Fruit fly (Drosophila melanogaster) whole organism, embryonic: ENCODE results near the gene Ist1.

Experiments used
- Abd-B ChIP-seq: fragments of 200-800 bp; sonication (Bioruptor generic); optimal IDR thresholded peaks from 2 replicates; lab custom pipeline; 2018; ENCODE audit warnings: missing biosample characterization, mild to moderate bottlenecking, missing genetic modification characterization, moderate library complexity
- CG10209 ChIP-seq: fragments of 200-800 bp; sonication (Bioruptor generic); optimal IDR thresholded peaks from 3 replicates; lab custom pipeline; 2017; ENCODE audit warnings: missing biosample characterization, mild to moderate bottlenecking, missing genetic modification characterization, missing genetic modification reagents
- CG10267 ChIP-seq: fragments of 200-800 bp; sonication (Bioruptor generic); optimal IDR thresholded peaks from 2 replicates; lab custom pipeline; 2018; ENCODE audit warnings: missing biosample characterization, mild to moderate bottlenecking, missing genetic modification characterization, moderate library complexity
- CG11723 ChIP-seq: fragments of 200-800 bp; sonication (Bioruptor generic); optimal IDR thresholded peaks from 2 replicates; lab custom pipeline; 2017; ENCODE audit warnings: missing biosample characterization, mild to moderate bottlenecking, missing genetic modification characterization
- CG12391 ChIP-seq: fragments of 200-800 bp; sonication (Bioruptor generic); optimal IDR thresholded peaks from 3 replicates; lab custom pipeline; 2018; ENCODE audit warnings: missing biosample characterization, mild to moderate bottlenecking, missing genetic modification characterization, moderate library complexity
- CG12659 ChIP-seq: fragments of 200-800 bp; sonication (Bioruptor generic); optimal IDR thresholded peaks from 3 replicates; lab custom pipeline; 2017; ENCODE audit warnings: mild to moderate bottlenecking, missing biosample characterization, missing genetic modification reagents, missing genetic modification characterization
- CG13424 ChIP-seq: fragments of 200-800 bp; sonication (Bioruptor generic); optimal IDR thresholded peaks from 2 replicates; lab custom pipeline; 2019; ENCODE audit warnings: missing biosample characterization, mild to moderate bottlenecking, missing genetic modification characterization, moderate library complexity
- CG13775 ChIP-seq: fragments of 200-800 bp; sonication (Bioruptor generic); optimal IDR thresholded peaks from 3 replicates; lab custom pipeline; 2017; ENCODE audit warnings: missing biosample characterization, mild to moderate bottlenecking, missing genetic modification characterization
- CG14050 ChIP-seq: fragments of 200-800 bp; sonication (Bioruptor generic); IDR thresholded peaks from 3 replicates; pipeline ENCODE4 v1.3.6; 2022; ENCODE audit warnings: missing biosample characterization, missing genetic modification characterization
- CG15269 ChIP-seq: fragments of 200-800 bp; sonication (Bioruptor generic); optimal IDR thresholded peaks from 2 replicates; lab custom pipeline; 2018; ENCODE audit warnings: missing biosample characterization, mild to moderate bottlenecking, missing genetic modification characterization, moderate library complexity
- CG1602 ChIP-seq: fragments of 200-800 bp; sonication (Bioruptor generic); optimal IDR thresholded peaks from 3 replicates; lab custom pipeline; 2016; ENCODE audit warnings: missing biosample characterization, missing genetic modification characterization
- CG16815 ChIP-seq: fragments of 200-800 bp; sonication (Bioruptor generic); optimal IDR thresholded peaks from 3 replicates; lab custom pipeline; 2017; ENCODE audit warnings: missing biosample characterization, mild to moderate bottlenecking, missing genetic modification characterization
- CG17328 ChIP-seq: fragments of 200-800 bp; sonication (Bioruptor generic); IDR thresholded peaks from 2 replicates; pipeline ENCODE4 v1.3.6; 2022; ENCODE audit warnings: missing biosample characterization, missing genetic modification characterization
- CG17359 ChIP-seq: fragments of 200-800 bp; sonication (Bioruptor generic); optimal IDR thresholded peaks from 3 replicates; lab custom pipeline; 2018; ENCODE audit warnings: missing biosample characterization, mild to moderate bottlenecking, missing genetic modification characterization, moderate library complexity
- CG17361 ChIP-seq: fragments of 200-800 bp; sonication (Bioruptor generic); IDR thresholded peaks from 3 replicates; pipeline ENCODE4 v1.3.6; 2022; ENCODE audit warnings: missing biosample characterization, missing genetic modification characterization
- CG18599 ChIP-seq: fragments of 200-800 bp; sonication (Bioruptor generic); optimal IDR thresholded peaks from 3 replicates; lab custom pipeline; 2017; ENCODE audit warnings: missing biosample characterization, missing genetic modification characterization, mild to moderate bottlenecking, moderate library complexity, missing genetic modification reagents
- CG2712 ChIP-seq: fragments of 200-800 bp; optimal IDR thresholded peaks from 3 replicates; lab custom pipeline; 2019; ENCODE audit warnings: missing biosample characterization, mild to moderate bottlenecking, missing genetic modification characterization, moderate library complexity
- CG8281 ChIP-seq: fragments of 200-800 bp; sonication (Bioruptor generic); optimal IDR thresholded peaks from 2 replicates; lab custom pipeline; 2018; ENCODE audit warnings: missing biosample characterization, mild to moderate bottlenecking, missing genetic modification characterization, moderate library complexity
- CG9797 ChIP-seq: fragments of 200-800 bp; sonication (Bioruptor generic); optimal IDR thresholded peaks from 3 replicates; lab custom pipeline; 2018; ENCODE audit warnings: missing biosample characterization, mild to moderate bottlenecking, missing genetic modification characterization
- CoRest ChIP-seq: fragments of 200-800 bp; sonication (Bioruptor generic); optimal IDR thresholded peaks from 3 replicates; lab custom pipeline; 2018; ENCODE audit warnings: missing biosample characterization, mild to moderate bottlenecking, missing genetic modification characterization, moderate library complexity
- D ChIP-seq, 2 experiments: fragments of 200-800 bp in 1 of 2; fragments of >200 bp in 1 of 2; sonication (Bioruptor generic) in 1 of 2; optimal IDR thresholded peaks; 2 replicates in 1 of 2; 3 replicates in 1 of 2; lab custom pipeline; 2017; ENCODE audit warnings: mild to moderate bottlenecking in 1 of 2, missing biosample characterization in 1 of 2, missing genetic modification characterization in 1 of 2, missing genetic modification reagents in 1 of 2
- D19A ChIP-seq: fragments of 200-800 bp; optimal IDR thresholded peaks from 3 replicates; lab custom pipeline; 2019; ENCODE audit warnings: missing biosample characterization, mild to moderate bottlenecking, missing genetic modification characterization, moderate library complexity
- Drgx ChIP-seq: fragments of 200-800 bp; sonication (Bioruptor generic); IDR thresholded peaks from 2 replicates; pipeline ENCODE4 v1.3.6; 2022; ENCODE audit warnings: missing biosample characterization, missing genetic modification characterization
- Eip74EF ChIP-seq, 2 experiments: fragments of 200-800 bp in 1 of 2; fragments of >200 bp in 1 of 2; sonication (Bioruptor generic) in 1 of 2; optimal IDR thresholded peaks; 2 replicates each; lab custom pipeline; 2017 to 2019; ENCODE audit warnings: missing biosample characterization in 2 of 2, missing genetic modification characterization in 2 of 2, mild to moderate bottlenecking in 1 of 2, moderate library complexity in 1 of 2
- Fer1 ChIP-seq: fragments of 200-800 bp; sonication (Bioruptor generic); optimal IDR thresholded peaks from 2 replicates; lab custom pipeline; 2017; ENCODE audit warnings: missing biosample characterization, mild to moderate bottlenecking, missing genetic modification characterization
- HmgD ChIP-seq: fragments of 200-800 bp; sonication (Bioruptor generic); optimal IDR thresholded peaks from 3 replicates; lab custom pipeline; 2016; ENCODE audit warnings: missing biosample characterization, missing genetic modification characterization
- Jarid2 ChIP-seq: fragments of 200-800 bp; sonication (Bioruptor generic); optimal IDR thresholded peaks from 3 replicates; lab custom pipeline; 2017; ENCODE audit warnings: mild to moderate bottlenecking, missing biosample characterization, missing genetic modification reagents, missing genetic modification characterization
- NfI ChIP-seq: fragments of 200-800 bp; sonication (Bioruptor generic); optimal IDR thresholded peaks from 3 replicates; lab custom pipeline; 2018; ENCODE audit warnings: missing biosample characterization, mild to moderate bottlenecking, missing genetic modification characterization, moderate library complexity
- Sox100B ChIP-seq: fragments of 200-800 bp; sonication (Bioruptor generic); optimal IDR thresholded peaks from 3 replicates; lab custom pipeline; 2018; ENCODE audit warnings: missing biosample characterization, mild to moderate bottlenecking, missing genetic modification characterization
- ac ChIP-seq: fragments of 200-800 bp; sonication (Bioruptor generic); optimal IDR thresholded peaks from 3 replicates; lab custom pipeline; 2017; ENCODE audit warnings: missing biosample characterization, mild to moderate bottlenecking, missing genetic modification characterization
- bcd ChIP-seq: fragments of 200-800 bp; sonication (Bioruptor generic); optimal IDR thresholded peaks from 2 replicates; lab custom pipeline; 2017; ENCODE audit warnings: missing biosample characterization, mild to moderate bottlenecking, missing genetic modification characterization
- danr ChIP-seq: fragments of 200-800 bp; sonication (Bioruptor generic); IDR thresholded peaks from 2 replicates; pipeline ENCODE4 v1.3.6; 2022; ENCODE audit warnings: missing biosample characterization, missing genetic modification characterization
- dmrt99B ChIP-seq: fragments of 200-800 bp; sonication (Bioruptor generic); optimal IDR thresholded peaks from 2 replicates; lab custom pipeline; 2018; ENCODE audit warnings: missing biosample characterization, mild to moderate bottlenecking, missing genetic modification characterization, moderate library complexity
- emc ChIP-seq: fragments of 200-800 bp; sonication (Bioruptor generic); optimal IDR thresholded peaks from 2 replicates; lab custom pipeline; 2016; ENCODE audit warnings: missing biosample characterization, missing genetic modification characterization
- fd96Cb ChIP-seq: fragments of 200-800 bp; sonication (Bioruptor generic); optimal IDR thresholded peaks from 2 replicates; lab custom pipeline; 2018; ENCODE audit warnings: missing biosample characterization, mild to moderate bottlenecking, missing genetic modification characterization, moderate library complexity
- gem ChIP-seq: fragments of 200-800 bp; sonication (Bioruptor generic); optimal IDR thresholded peaks from 2 replicates; lab custom pipeline; 2019; ENCODE audit warnings: missing biosample characterization, mild to moderate bottlenecking, missing genetic modification characterization, moderate library complexity
- ind ChIP-seq: fragments of 200-800 bp; sonication (Bioruptor generic); optimal IDR thresholded peaks from 3 replicates; lab custom pipeline; 2016; ENCODE audit warnings: missing biosample characterization, missing genetic modification characterization
- ken ChIP-seq: fragments of 200-800 bp; sonication (Bioruptor generic); IDR thresholded peaks from 3 replicates; pipeline ENCODE4 v1.3.6; 2022; ENCODE audit warnings: missing biosample characterization, missing genetic modification characterization
- lov ChIP-seq, 2 experiments: fragments of 200-800 bp in 1 of 2; fragments of >200 bp in 1 of 2; sonication (Bioruptor generic) in 1 of 2; IDR thresholded peaks in 1 of 2; optimal IDR thresholded peaks in 1 of 2; 2 replicates in 1 of 2; 3 replicates in 1 of 2; pipeline versions ENCODE4 v1.3.6 to Lab custom; 2017 to 2022; ENCODE audit warnings: missing biosample characterization in 1 of 2, missing genetic modification characterization in 1 of 2
- nmo ChIP-seq: fragments of 200-800 bp; sonication (Bioruptor generic); optimal IDR thresholded peaks from 2 replicates; lab custom pipeline; 2018; ENCODE audit warnings: missing biosample characterization, mild to moderate bottlenecking, missing genetic modification characterization, moderate library complexity
- phol ChIP-seq: fragments of 200-800 bp; sonication (Bioruptor generic); optimal IDR thresholded peaks from 3 replicates; lab custom pipeline; 2018; ENCODE audit warnings: missing biosample characterization, mild to moderate bottlenecking, missing genetic modification characterization, moderate library complexity
- pzg ChIP-seq: fragments of 200-800 bp; sonication (Bioruptor generic); optimal IDR thresholded peaks from 3 replicates; lab custom pipeline; 2018; ENCODE audit warnings: missing biosample characterization, mild to moderate bottlenecking, missing genetic modification characterization, moderate library complexity
- sens-2 ChIP-seq: fragments of 200-800 bp; sonication (Bioruptor generic); IDR thresholded peaks from 2 replicates; pipeline ENCODE4 v1.3.6; 2022; ENCODE audit warnings: missing biosample characterization, missing genetic modification characterization
- slbo ChIP-seq: fragments of 200-800 bp; sonication (Bioruptor generic); IDR thresholded peaks from 2 replicates; pipeline ENCODE4 v1.3.6; 2022; ENCODE audit warnings: missing biosample characterization, missing genetic modification characterization
- vvl ChIP-seq: fragments of 200-800 bp; sonication (Bioruptor generic); IDR thresholded peaks from 2 replicates; pipeline ENCODE4 v1.3.6; 2022; ENCODE audit warnings: missing biosample characterization, missing genetic modification characterization
- zen2 ChIP-seq: fragments of 200-800 bp; sonication (Bioruptor generic); IDR thresholded peaks from 3 replicates; pipeline ENCODE4 v1.3.6; 2022; ENCODE audit warnings: missing biosample characterization, missing genetic modification characterization; ENCODE audit not compliant: partially characterized antibody

The Ist1 gene

dm6 chr3L:6797395-6798006 lies 41.2 kb upstream of the Ist1 start (continued):
- TF ChIP-seq fd96Cb (tag; lab: Kevin White, UChicago) (peak; percentile 39), lov (optimal IDR thresholded peaks at IDR 0.05; lab: Kevin White, UChicago) (no peak), lov (GFP tag; IDR thresholded peaks at IDR 0.05; lab: Robert Waterston, UW) (0 out of 3 replicates have a peak, but pooled peaks have one; percentile 8), danr (GFP tag; lab: Robert Waterston, UW) (no peak), CG10267 (tag; lab: Kevin White, UChicago) (peak; percentile 31), ind (peak; percentile 1), HmgD (GFP tag; lab: Kevin White, UChicago) (no peak), CoRest (tag; lab: Kevin White, UChicago) (peak; percentile 55), CG13775 (GFP tag; lab: Kevin White, UChicago) (peak; percentile 0), CG16815 (GFP tag; lab: Kevin White, UChicago) (peak; percentile 0), slbo (GFP tag; lab: Robert Waterston, UW) (peak; percentile 48), gem (tag; lab: Kevin White, UChicago) (peak; percentile 59), CG8281 (tag; lab: Kevin White, UChicago) (peak; percentile 24), NfI (GFP tag; lab: Kevin White, UChicago) (peak; percentile 1), CG12391 (peak; percentile 50), CG2712 (tag; lab: Kevin White, UChicago) (peak; percentile 55), Fer1 (GFP tag; lab: Kevin White, UChicago) (peak; percentile 5), Jarid2 (GFP tag; lab: Kevin White, UChicago) (peak; percentile 21), ken (GFP tag; lab: Robert Waterston, UW) (no peak), dmrt99B (tag; lab: Kevin White, UChicago) (peak; percentile 50), CG15269 (tag; lab: Kevin White, UChicago) (peak; percentile 14), CG17328 (GFP tag; lab: Robert Waterston, UW) (peak; percentile 8; the same call in 1 of the 2 replicates), vvl (GFP tag; lab: Robert Waterston, UW) (peak; percentile 60), CG10209 (GFP tag; lab: Kevin White, UChicago) (peak; percentile 61), nmo (GFP tag; lab: Kevin White, UChicago) (peak; percentile 72), Abd-B (GFP tag; lab: Kevin White, UChicago) (peak; percentile 30), bcd (peak; percentile 47), phol (peak; percentile 58), D19A (tag; lab: Kevin White, UChicago) (peak; percentile 25), ac (no peak), CG9797 (GFP tag; lab: Kevin White, UChicago) (no peak), CG11723 (GFP tag; lab: Kevin White, UChicago) (peak; percentile 9), CG17359 (tag; lab: Kevin White, UChicago) (peak; percentile 2), D (optimal IDR thresholded peaks at IDR 0.05; lab: Kevin White, UChicago) (no peak), D (GFP tag; optimal IDR thresholded peaks at IDR 0.05; lab: Kevin White, UChicago) (peak; percentile 6), sens-2 (GFP tag; lab: Robert Waterston, UW) (0 out of 2 replicates have a peak, but pooled peaks have one; percentile 6), zen2 (GFP tag; lab: Robert Waterston, UW) (no peak), Eip74EF (GFP tag; optimal IDR thresholded peaks at IDR 0.05; lab: Kevin White, UChicago) (no peak), CG14050 (no peak), pzg (GFP tag; lab: Kevin White, UChicago) (no peak), CG12659 (GFP tag; lab: Kevin White, UChicago) (no peak), emc (GFP tag; lab: Kevin White, UChicago) (no peak), CG13424 (peak; percentile 47), CG1602 (GFP tag; lab: Kevin White, UChicago) (peak; percentile 36), Sox100B (GFP tag; lab: Kevin White, UChicago) (peak; percentile 50), CG17361 (GFP tag; lab: Robert Waterston, UW) (peak; percentile 59; the same call in 2 of the 3 replicates), Drgx (GFP tag; lab: Robert Waterston, UW) (0 out of 2 replicates have a peak, but pooled peaks have one; percentile 12), CG18599 (GFP tag; lab: Kevin White, UChicago) (peak; percentile 5)
